Worm (Caenorhabditis elegans) whole organism, late embryonic: Measurements from ENCODE around the gene crn-6.

ENCODE experiments used
- F13H6.1 ChIP-seq: sonication (generic microtip); optimal IDR thresholded peaks from 2 replicates; lab custom pipeline; 2016; ENCODE audit warnings: missing genetic modification characterization, missing compliant biosample characterization
- ceh-6 ChIP-seq: fragments of 200-800 bp; sonication (Bioruptor generic); optimal IDR thresholded peaks from 2 replicates; lab custom pipeline; 2018; ENCODE audit warnings: mild to moderate bottlenecking, missing genetic modification characterization, missing compliant biosample characterization
- ets-4 ChIP-seq: sonication (generic microtip); optimal IDR thresholded peaks from 2 replicates; lab custom pipeline; 2016; ENCODE audit warnings: missing genetic modification characterization, missing compliant biosample characterization
- pha-4 ChIP-seq: fragments of 150-350 bp; optimal IDR thresholded peaks from 2 replicates; lab custom pipeline; 2018; ENCODE audit warnings: missing biosample characterization, missing genetic modification reagents, missing genetic modification characterization
- syd-9 ChIP-seq: sonication (generic microtip); optimal IDR thresholded peaks from 2 replicates; lab custom pipeline; 2016; ENCODE audit warnings: mild to moderate bottlenecking, missing genetic modification characterization, moderate library complexity, missing compliant biosample characterization

DNA sequence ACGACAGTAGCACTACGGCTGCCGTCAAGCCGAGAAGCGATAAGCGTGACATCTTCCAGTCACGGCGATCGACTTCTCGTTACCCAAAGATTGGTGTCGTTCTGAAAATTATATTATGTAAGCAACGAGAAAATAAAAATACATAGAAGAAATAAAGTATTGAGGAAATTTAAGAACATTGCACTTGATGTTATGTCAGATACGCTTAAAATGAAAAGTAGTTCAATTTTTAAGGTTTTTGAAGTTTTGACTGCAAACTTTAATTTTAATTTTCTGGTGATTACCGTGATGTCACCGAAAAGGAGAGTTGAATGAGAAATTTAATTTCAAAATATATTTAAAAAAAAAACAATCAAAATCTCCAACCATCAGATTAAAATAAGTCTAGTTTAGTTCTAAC, 22.7 kb upstream of the crn-6 start, which contains the start of gene emb-9:
- no peak for TF ChIP-seq syd-9 (tag; lab: Kevin White, UChicago)
- no peak for TF ChIP-seq pha-4 (tag; lab: Kevin White, UChicago)
- no peak for TF ChIP-seq ceh-6
- TF ChIP-seq F13H6.1: no peak
- no peak for TF ChIP-seq ets-4 (tag; lab: Kevin White, UChicago)
